Fruit fly (Drosophila melanogaster): ENCODE results near the gene emei.
A peak's percentile ranks its signal among the peaks of the same experiment; 100 is the strongest.

The emei gene

dm6 chr3L:11138862-11139261 is 29.4 kb downstream of the emei start:
- TF ChIP-seq esn (GFP tag; optimal IDR thresholded peaks at IDR 0.05) = no peak
- peak; percentile 54 for TF ChIP-seq Lpt (GFP tag; optimal IDR thresholded peaks at IDR 0.05)
- TF ChIP-seq Ets21C (GFP tag; optimal IDR thresholded peaks at IDR 0.05) = no peak
- no peak for TF ChIP-seq CG11294 (GFP tag; IDR thresholded peaks at IDR 0.05)
- TF ChIP-seq dsx (GFP tag; optimal IDR thresholded peaks at IDR 0.05; ENCODE audit: poor library complexity, severe bottlenecking) = no peak
- TF ChIP-seq CG16779 (tag; optimal IDR thresholded peaks at IDR 0.05) = no peak
- peak; percentile 25; the same call in 1 of the 3 replicates for TF ChIP-seq CG8119 (GFP tag; IDR thresholded peaks at IDR 0.05)
- TF ChIP-seq Sox102F (GFP tag; optimal IDR thresholded peaks at IDR 0.05) = no peak
- no peak for TF ChIP-seq cyc (GFP tag; optimal IDR thresholded peaks at IDR 0.05)
- TF ChIP-seq CG15336 (GFP tag; IDR thresholded peaks at IDR 0.05) = no peak
- no peak for TF ChIP-seq CG1621 (tag; optimal IDR thresholded peaks at IDR 0.05)
- TF ChIP-seq Gug (GFP tag; IDR thresholded peaks at IDR 0.05) = no peak
- TF ChIP-seq salr (GFP tag; optimal IDR thresholded peaks at IDR 0.05) = no peak
- TF ChIP-seq eg (GFP tag; IDR thresholded peaks at IDR 0.05) = peak; percentile 57; the same call in 1 of the 3 replicates
- no peak for TF ChIP-seq vri (GFP tag; optimal IDR thresholded peaks at IDR 0.05)
- no peak for TF ChIP-seq Blimp-1 (GFP tag; optimal IDR thresholded peaks at IDR 0.05)
- TF ChIP-seq CG8319 (GFP tag; optimal IDR thresholded peaks at IDR 0.05) = no peak
- TF ChIP-seq CG6276 (GFP tag; optimal IDR thresholded peaks at IDR 0.05) = peak; percentile 37
- no peak for TF ChIP-seq CG4318 (GFP tag; optimal IDR thresholded peaks at IDR 0.05)
- no peak for TF ChIP-seq CG6163 (GFP tag; IDR thresholded peaks at IDR 0.05)
- TF ChIP-seq CG32006 (GFP tag; optimal IDR thresholded peaks at IDR 0.05) = no peak
- TF ChIP-seq Hr39 (GFP tag; optimal IDR thresholded peaks at IDR 0.05) = no peak
- TF ChIP-seq Sox14 (GFP tag; optimal IDR thresholded peaks at IDR 0.05) = no peak
- no peak for TF ChIP-seq fd59A (GFP tag; optimal IDR thresholded peaks at IDR 0.05)
- TF ChIP-seq CG6808 (GFP tag; optimal IDR thresholded peaks at IDR 0.05) = no peak
- no peak for TF ChIP-seq Eip93F (GFP tag; optimal IDR thresholded peaks at IDR 0.05)
- TF ChIP-seq Met (GFP tag; optimal IDR thresholded peaks at IDR 0.05) = no peak
- TF ChIP-seq spab (GFP tag; optimal IDR thresholded peaks at IDR 0.05) = no peak
- TF ChIP-seq svp (GFP tag) = no peak
- TF ChIP-seq CG3032 (tag; optimal IDR thresholded peaks at IDR 0.05) = no peak

- no peak for TF ChIP-seq dac (GFP tag; optimal IDR thresholded peaks at IDR 0.05)
- peak in 1 of 2 experiments; percentile 32 for TF ChIP-seq ss (GFP tag; optimal IDR thresholded peaks at IDR 0.05)
- no peak for TF ChIP-seq Met (GFP tag; optimal IDR thresholded peaks at IDR 0.05)
Measured at dm6 chr3L:11145065-11145464, 35.6 kb downstream of the emei start.

- TF ChIP-seq eg (GFP tag; IDR thresholded peaks at IDR 0.05) = no peak
- TF ChIP-seq OdsH (GFP tag; optimal IDR thresholded peaks at IDR 0.05) = no peak
- TF ChIP-seq CG11762 (GFP tag; optimal IDR thresholded peaks at IDR 0.05; ENCODE audit: insufficient read depth) = no peak
- no peak for TF ChIP-seq CG11902 (GFP tag; optimal IDR thresholded peaks at IDR 0.05)
- TF ChIP-seq cyc (GFP tag; optimal IDR thresholded peaks at IDR 0.05) = no peak
- TF ChIP-seq CG6276 (GFP tag; optimal IDR thresholded peaks at IDR 0.05) = no peak
- no peak for TF ChIP-seq CG32006 (GFP tag; optimal IDR thresholded peaks at IDR 0.05)
- TF ChIP-seq Eip75B (GFP tag; optimal IDR thresholded peaks at IDR 0.05) = no peak
- TF ChIP-seq CG31627 (GFP tag; optimal IDR thresholded peaks at IDR 0.05) = no peak
- TF ChIP-seq Met (GFP tag; optimal IDR thresholded peaks at IDR 0.05) = no peak
- TF ChIP-seq dsx (GFP tag; optimal IDR thresholded peaks at IDR 0.05; ENCODE audit: poor library complexity, severe bottlenecking) = no peak
- TF ChIP-seq Sox15 (GFP tag; optimal IDR thresholded peaks at IDR 0.05) = no peak
- TF ChIP-seq Blimp-1 (GFP tag; optimal IDR thresholded peaks at IDR 0.05) = no peak
- TF ChIP-seq Smox (GFP tag; optimal IDR thresholded peaks at IDR 0.05) = no peak
- TF ChIP-seq fd59A (GFP tag; optimal IDR thresholded peaks at IDR 0.05) = no peak
Measured at dm6 chr3L:11147675-11148074, 38.2 kb downstream of the emei start.

Measured in whole organism, prepupa.